Worm (Caenorhabditis elegans): Measurements from ENCODE around the gene Y50D7A.10.

Gene Y50D7A.10

ce11 chrIII:347351-347750, 32.1 kb downstream of the Y50D7A.10 start:
- TF ChIP-seq sea-2 (GFP tag; IDR thresholded peaks at IDR 0.05): no peak
- TF ChIP-seq F37B4.10 (GFP tag; IDR thresholded peaks at IDR 0.05): no peak
- TF ChIP-seq dox-1 (GFP tag; IDR thresholded peaks at IDR 0.05): no peak
- no peak for TF ChIP-seq Y79H2A.3 (GFP tag; conservative IDR thresholded peaks at IDR 0.05)
- TF ChIP-seq attf-5 (GFP tag; optimal IDR thresholded peaks at IDR 0.05): no peak
- TF ChIP-seq T26A5.8 (tag; optimal IDR thresholded peaks at IDR 0.05): no peak
- no peak for TF ChIP-seq B0035.1 (tag; optimal IDR thresholded peaks at IDR 0.05)

- TF ChIP-seq mcd-1 (GFP tag; IDR thresholded peaks at IDR 0.05) (no peak), ama-1 (optimal IDR thresholded peaks at IDR 0.05) (no peak), ama-1 (GFP tag; optimal IDR thresholded peaks at IDR 0.05) (peak in 1 of 2 experiments; percentile 44), cebp-1 (GFP tag; IDR thresholded peaks at IDR 0.05) (no peak), cebp-1 (tag; optimal IDR thresholded peaks at IDR 0.05) (peak; percentile 27), F23B12.7 (tag; optimal IDR thresholded peaks at IDR 0.05; ENCODE audit: insufficient read depth) (peak; percentile 26), F33H1.4 (GFP tag; IDR thresholded peaks at IDR 0.05) (no peak)
Observed at ce11 chrIII:348465-348864, 33.2 kb downstream of the Y50D7A.10 start.

- TF ChIP-seq Y95B8A.8 (GFP tag; IDR thresholded peaks at IDR 0.05) (peak; percentile 44; the same call in 1 of the 2 replicates), attf-3 (GFP tag; conservative IDR thresholded peaks at IDR 0.05) (0 out of 2 replicates have a peak, but pooled peaks have one; percentile 25), pha-4 (tag; optimal IDR thresholded peaks at IDR 0.05) (no peak), F52B5.7 (tag; optimal IDR thresholded peaks at IDR 0.05) (peak; percentile 77), dox-1 (GFP tag; IDR thresholded peaks at IDR 0.05) (peak; percentile 95), egl-44 (GFP tag; IDR thresholded peaks at IDR 0.05) (peak; percentile 84), aptf-3 (GFP tag; IDR thresholded peaks at IDR 0.05) (no peak), F57C9.4 (tag; optimal IDR thresholded peaks at IDR 0.05) (no peak), pbrm-1 (GFP tag; IDR thresholded peaks at IDR 0.05) (peak; percentile 84), attf-6 (GFP tag; IDR thresholded peaks at IDR 0.05) (no peak), mcd-1 (GFP tag; IDR thresholded peaks at IDR 0.05) (peak; percentile 88), ztf-25 (GFP tag; IDR thresholded peaks at IDR 0.05) (no peak), efl-1 (GFP tag; optimal IDR thresholded peaks at IDR 0.05) (no peak), unc-130 (GFP tag; optimal IDR thresholded peaks at IDR 0.05) (no peak), ztf-3 (GFP tag; optimal IDR thresholded peaks at IDR 0.05) (peak; percentile 65), unc-62 (GFP tag; optimal IDR thresholded peaks at IDR 0.05) (no peak), bed-1 (GFP tag; IDR thresholded peaks at IDR 0.05) (no peak), tlf-1 (GFP tag; optimal IDR thresholded peaks at IDR 0.05) (peak; percentile 87), Y79H2A.3 (GFP tag; conservative IDR thresholded peaks at IDR 0.05) (no peak), rpc-1 (optimal IDR thresholded peaks at IDR 0.05) (no peak), rpc-1 (tag; optimal IDR thresholded peaks at IDR 0.05) (no peak), hsf-1 (GFP tag; IDR thresholded peaks at IDR 0.05) (no peak), mxl-1 (tag; optimal IDR thresholded peaks at IDR 0.05) (no peak), him-1 (tag; optimal IDR thresholded peaks at IDR 0.05) (no peak), ztf-6 (GFP tag; IDR thresholded peaks at IDR 0.05) (peak; percentile 31; the same call in 1 of the 2 replicates), cebp-1 (GFP tag; IDR thresholded peaks at IDR 0.05) (peak; percentile 43; the same call in 1 of the 2 replicates), cebp-1 (tag; optimal IDR thresholded peaks at IDR 0.05) (peak; percentile 96), aptf-2 (GFP tag; conservative IDR thresholded peaks at IDR 0.05) (no peak), F57A8.1 (GFP tag; optimal IDR thresholded peaks at IDR 0.05) (peak; percentile 75), snpc-4 (GFP tag; optimal IDR thresholded peaks at IDR 0.05) (no peak), snpc-4 (tag; optimal IDR thresholded peaks at IDR 0.05) (peak; percentile 13 to 81 (median 61)), Y53F4B.3 (GFP tag; IDR thresholded peaks at IDR 0.05) (no peak), K12H6.12 (tag; optimal IDR thresholded peaks at IDR 0.05) (peak; percentile 97), B0035.1 (tag; optimal IDR thresholded peaks at IDR 0.05) (peak; percentile 79), fkh-3 (tag; optimal IDR thresholded peaks at IDR 0.05) (no peak), B0261.1 (tag; optimal IDR thresholded peaks at IDR 0.05) (peak; percentile 7), Y56A3A.18 (GFP tag; IDR thresholded peaks at IDR 0.05) (peak; percentile 53; the same call in 1 of the 2 replicates), C17E4.6 (GFP tag; IDR thresholded peaks at IDR 0.05) (0 out of 2 replicates have a peak, but pooled peaks have one; percentile 24)
Observed at ce11 chrIII:349511-350165, 34.4 kb downstream of the Y50D7A.10 start.
